Worm (Caenorhabditis elegans) whole organism, L2 larva: Measurements from ENCODE around the gene T04G9.4.

Source experiments
- C34F6.9 ChIP-seq: fragments of 150-350 bp; optimal IDR thresholded peaks from 2 replicates; lab custom pipeline; 2014; ENCODE audit warnings: missing biosample characterization, missing genetic modification characterization
- F13H6.1 ChIP-seq: sonication (generic microtip); optimal IDR thresholded peaks from 2 replicates; lab custom pipeline; 2016; ENCODE audit warnings: missing genetic modification characterization, missing compliant biosample characterization
- R02D3.7 ChIP-seq: fragments of 150-350 bp; optimal IDR thresholded peaks from 2 replicates; lab custom pipeline; 2014; ENCODE audit warnings: missing biosample characterization, missing genetic modification characterization
- Y55F3AM.14 ChIP-seq: fragments of 200-800 bp; sonication (Bioruptor generic); optimal IDR thresholded peaks from 2 replicates; lab custom pipeline; 2018; ENCODE audit warnings: mild to moderate bottlenecking, missing genetic modification characterization, missing compliant biosample characterization
- ZK546.5 ChIP-seq: sonication (generic microtip); optimal IDR thresholded peaks from 2 replicates; lab custom pipeline; 2017; ENCODE audit warnings: missing biosample characterization, missing genetic modification characterization
- alr-1 ChIP-seq: fragments of 150-350 bp; optimal IDR thresholded peaks from 2 replicates; lab custom pipeline; 2014; ENCODE audit warnings: missing biosample characterization, missing genetic modification characterization
- aly-2 ChIP-seq: fragments of 150-350 bp; optimal IDR thresholded peaks from 2 replicates; lab custom pipeline; 2014; ENCODE audit warnings: missing biosample characterization, missing genetic modification characterization
- ama-1 ChIP-seq: fragments of 150-350 bp; optimal IDR thresholded peaks from 2 replicates; lab custom pipeline; 2018; ENCODE audit warnings: inconsistent platforms
- blmp-1 ChIP-seq: sonication (generic microtip); optimal IDR thresholded peaks from 2 replicates; lab custom pipeline; 2017; ENCODE audit warnings: missing genetic modification characterization, mild to moderate bottlenecking, missing compliant biosample characterization, antibody characterized with exemption, moderate library complexity; ENCODE audit not compliant: insufficient read depth
- ceh-16 ChIP-seq: fragments of 150-350 bp; optimal IDR thresholded peaks from 2 replicates; lab custom pipeline; 2014; ENCODE audit warnings: missing biosample characterization, missing genetic modification characterization
- ceh-82 ChIP-seq: fragments of 150-350 bp; optimal IDR thresholded peaks from 2 replicates; lab custom pipeline; 2014; ENCODE audit warnings: missing biosample characterization, missing genetic modification characterization
- crh-2 ChIP-seq: sonication (generic microtip); optimal IDR thresholded peaks from 2 replicates; lab custom pipeline; 2017; ENCODE audit warnings: missing biosample characterization, missing genetic modification characterization
- dmd-4 ChIP-seq: sonication (generic microtip); optimal IDR thresholded peaks from 2 replicates; lab custom pipeline; 2017; ENCODE audit warnings: missing biosample characterization, missing genetic modification characterization
- egl-27 ChIP-seq: sonication (generic microtip); optimal IDR thresholded peaks from 3 replicates; lab custom pipeline; 2017; ENCODE audit warnings: missing biosample characterization, missing genetic modification reagents, missing genetic modification characterization
- elt-1 ChIP-seq: fragments of 150-350 bp; optimal IDR thresholded peaks from 2 replicates; lab custom pipeline; 2014; ENCODE audit warnings: missing biosample characterization, missing genetic modification characterization
- elt-3 ChIP-seq: sonication (generic microtip); optimal IDR thresholded peaks from 2 replicates; lab custom pipeline; 2017; ENCODE audit warnings: missing biosample characterization, missing genetic modification characterization
- fos-1 ChIP-seq: fragments of 150-350 bp; optimal IDR thresholded peaks from 2 replicates; lab custom pipeline; 2014; ENCODE audit warnings: missing biosample characterization, missing genetic modification characterization
- gmeb-1 ChIP-seq: fragments of 150-350 bp; optimal IDR thresholded peaks from 2 replicates; lab custom pipeline; 2014; ENCODE audit warnings: missing biosample characterization, missing genetic modification characterization
- lin-11 ChIP-seq: fragments of 150-350 bp; sonication (generic microtip); optimal IDR thresholded peaks from 2 replicates; lab custom pipeline; 2014; ENCODE audit warnings: missing biosample characterization, missing genetic modification characterization, inconsistent platforms, mixed read lengths
- lin-13 ChIP-seq: fragments of 150-350 bp; optimal IDR thresholded peaks from 2 replicates; lab custom pipeline; 2014; ENCODE audit warnings: missing biosample characterization, missing genetic modification reagents, missing genetic modification characterization
- lin-39 ChIP-seq: fragments of 150-350 bp; optimal IDR thresholded peaks from 2 replicates; lab custom pipeline; 2014; ENCODE audit warnings: missing biosample characterization, missing genetic modification reagents, missing genetic modification characterization
- lsy-2 ChIP-seq, 2 experiments: fragments of 150-350 bp in 1 of 2; sonication (generic microtip) in 1 of 2; optimal IDR thresholded peaks; 2 replicates each; lab custom pipeline; 2014 to 2017; ENCODE audit warnings: missing biosample characterization in 2 of 2, missing genetic modification characterization in 2 of 2
- mab-5 ChIP-seq: fragments of 150-350 bp; optimal IDR thresholded peaks from 2 replicates; lab custom pipeline; 2014; ENCODE audit warnings: missing biosample characterization, missing genetic modification characterization
- mbf-1 ChIP-seq: sonication (generic microtip); optimal IDR thresholded peaks from 2 replicates; lab custom pipeline; 2017; ENCODE audit warnings: missing biosample characterization, missing genetic modification characterization
- mdl-1 ChIP-seq, 2 experiments: fragments of 150-350 bp in 1 of 2; sonication (generic microtip) in 1 of 2; optimal IDR thresholded peaks; 2 replicates each; lab custom pipeline; 2017; ENCODE audit warnings: missing biosample characterization in 2 of 2, missing genetic modification characterization in 2 of 2
- nhr-10 ChIP-seq: sonication (generic microtip); optimal IDR thresholded peaks from 2 replicates; lab custom pipeline; 2017; ENCODE audit warnings: missing biosample characterization, missing genetic modification characterization
- nhr-11 ChIP-seq: fragments of 150-350 bp; optimal IDR thresholded peaks from 2 replicates; lab custom pipeline; 2014; ENCODE audit warnings: missing biosample characterization, missing genetic modification characterization
- nhr-12 ChIP-seq: fragments of 150-350 bp; optimal IDR thresholded peaks from 2 replicates; lab custom pipeline; 2014; ENCODE audit warnings: missing biosample characterization, missing genetic modification characterization
- nhr-129 ChIP-seq: fragments of 150-350 bp; optimal IDR thresholded peaks from 2 replicates; lab custom pipeline; 2014; ENCODE audit warnings: missing biosample characterization, missing genetic modification characterization
- nhr-21 ChIP-seq: fragments of 150-350 bp; optimal IDR thresholded peaks from 2 replicates; lab custom pipeline; 2014; ENCODE audit warnings: missing biosample characterization, missing genetic modification characterization
- nhr-23 ChIP-seq: fragments of 150-350 bp; optimal IDR thresholded peaks from 2 replicates; lab custom pipeline; 2014; ENCODE audit warnings: missing biosample characterization, missing genetic modification reagents, missing genetic modification characterization
- nhr-237 ChIP-seq: fragments of 150-350 bp; optimal IDR thresholded peaks from 2 replicates; lab custom pipeline; 2014; ENCODE audit warnings: missing biosample characterization, missing genetic modification characterization
- nhr-25 ChIP-seq: fragments of 150-350 bp; sonication (generic microtip); optimal IDR thresholded peaks from 3 replicates; lab custom pipeline; 2014; ENCODE audit warnings: missing biosample characterization, missing genetic modification characterization
- nhr-6 ChIP-seq: fragments of 150-350 bp; optimal IDR thresholded peaks from 2 replicates; lab custom pipeline; 2014; ENCODE audit warnings: missing biosample characterization, missing genetic modification characterization
- nhr-77 ChIP-seq: fragments of 150-350 bp; optimal IDR thresholded peaks from 2 replicates; lab custom pipeline; 2014; ENCODE audit warnings: missing biosample characterization, missing genetic modification characterization
- peb-1 ChIP-seq: fragments of 150-350 bp; optimal IDR thresholded peaks from 2 replicates; lab custom pipeline; 2014; ENCODE audit warnings: missing biosample characterization, missing genetic modification characterization
- sem-4 ChIP-seq: fragments of 150-350 bp; optimal IDR thresholded peaks from 2 replicates; lab custom pipeline; 2014; ENCODE audit warnings: missing biosample characterization, missing genetic modification reagents, missing genetic modification characterization
- skn-1 ChIP-seq: sonication (generic microtip); optimal IDR thresholded peaks from 2 replicates; lab custom pipeline; 2017; ENCODE audit warnings: missing biosample characterization, missing genetic modification characterization
- sma-3 ChIP-seq: sonication (generic microtip); optimal IDR thresholded peaks from 2 replicates; lab custom pipeline; 2016; ENCODE audit warnings: missing genetic modification reagents, missing genetic modification characterization, missing compliant biosample characterization
- sma-9 ChIP-seq, 2 experiments: fragments of 150-350 bp in 1 of 2; sonication (generic microtip) in 1 of 2; optimal IDR thresholded peaks; 2 replicates each; lab custom pipeline; 2014 to 2016; ENCODE audit warnings: missing genetic modification characterization in 2 of 2, mild to moderate bottlenecking in 1 of 2, missing biosample characterization in 1 of 2, missing compliant biosample characterization in 1 of 2, missing genetic modification reagents in 1 of 2, moderate library complexity in 1 of 2
- snpc-4 ChIP-seq: fragments of 150-350 bp; optimal IDR thresholded peaks from 2 replicates; lab custom pipeline; 2014; ENCODE audit warnings: missing biosample characterization, missing genetic modification characterization
- unc-39 ChIP-seq: fragments of 150-350 bp; optimal IDR thresholded peaks from 2 replicates; lab custom pipeline; 2014; ENCODE audit warnings: missing biosample characterization, missing genetic modification characterization
- unc-55 ChIP-seq: fragments of 150-350 bp; sonication (generic microtip); optimal IDR thresholded peaks from 3 replicates; lab custom pipeline; 2014; ENCODE audit warnings: missing biosample characterization, missing genetic modification reagents, missing genetic modification characterization
- unc-62 ChIP-seq: fragments of 150-350 bp; optimal IDR thresholded peaks from 2 replicates; lab custom pipeline; 2014; ENCODE audit warnings: missing biosample characterization, missing genetic modification reagents, missing genetic modification characterization
- zag-1 ChIP-seq: fragments of 150-350 bp; optimal IDR thresholded peaks from 2 replicates; lab custom pipeline; 2014; ENCODE audit warnings: missing biosample characterization, missing genetic modification characterization
- ztf-1 ChIP-seq: fragments of 200-800 bp; sonication (Bioruptor generic); conservative IDR thresholded peaks from 2 replicates; pipeline ENCODE4 v1.3.6; 2022; ENCODE audit warnings: missing genetic modification characterization, missing compliant biosample characterization
- ztf-11 ChIP-seq: sonication (generic microtip); optimal IDR thresholded peaks from 2 replicates; lab custom pipeline; 2017; ENCODE audit warnings: missing biosample characterization, missing genetic modification characterization
- ztf-4 ChIP-seq: fragments of 150-350 bp; optimal IDR thresholded peaks from 2 replicates; lab custom pipeline; 2014; ENCODE audit warnings: missing biosample characterization, missing genetic modification characterization

The T04G9.4 gene

DNA sequence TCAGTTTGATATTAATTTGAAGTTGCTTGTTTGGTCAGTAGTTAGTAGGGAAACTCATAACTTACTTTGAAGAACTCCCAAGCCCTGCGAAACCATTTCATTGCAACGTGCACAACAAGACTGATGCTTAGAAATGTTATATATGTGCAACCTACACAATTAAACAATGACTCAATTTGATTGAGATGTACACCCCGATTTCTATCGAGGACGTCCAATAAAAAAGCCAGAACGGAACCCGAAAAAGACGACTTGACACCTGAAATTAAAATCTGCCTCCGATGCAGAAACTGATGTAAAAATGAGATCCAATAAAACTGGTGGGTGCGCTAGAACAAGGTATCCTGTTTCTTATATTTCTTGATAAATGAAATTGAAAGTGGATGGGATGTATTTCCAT is 12.6 kb downstream of the T04G9.4 start, which contains the start of gene T04G9.6:
TSS of gene T04G9.6 (minus strand) at position 101 of the 400 bp plus-strand sequence.
- no peak for TF ChIP-seq lsy-2 (tag; optimal IDR thresholded peaks at IDR 0.05; lab: Kevin White, UChicago)
- TF ChIP-seq lin-13 (GFP tag; lab: Kevin White, UChicago) = no peak
- no peak for TF ChIP-seq nhr-11
- TF ChIP-seq aly-2 (tag; lab: Kevin White, UChicago) = no peak
- TF ChIP-seq sma-9 (GFP tag; optimal IDR thresholded peaks at IDR 0.05; lab: Kevin White, UChicago) = no peak
- TF ChIP-seq sma-9 (tag; optimal IDR thresholded peaks at IDR 0.05; lab: Kevin White, UChicago) = no peak
- no peak for TF ChIP-seq nhr-129 (tag; lab: Kevin White, UChicago)
- TF ChIP-seq unc-39 = no peak
- TF ChIP-seq peb-1 = no peak
- no peak for TF ChIP-seq nhr-25
- no peak for TF ChIP-seq fos-1

DNA sequence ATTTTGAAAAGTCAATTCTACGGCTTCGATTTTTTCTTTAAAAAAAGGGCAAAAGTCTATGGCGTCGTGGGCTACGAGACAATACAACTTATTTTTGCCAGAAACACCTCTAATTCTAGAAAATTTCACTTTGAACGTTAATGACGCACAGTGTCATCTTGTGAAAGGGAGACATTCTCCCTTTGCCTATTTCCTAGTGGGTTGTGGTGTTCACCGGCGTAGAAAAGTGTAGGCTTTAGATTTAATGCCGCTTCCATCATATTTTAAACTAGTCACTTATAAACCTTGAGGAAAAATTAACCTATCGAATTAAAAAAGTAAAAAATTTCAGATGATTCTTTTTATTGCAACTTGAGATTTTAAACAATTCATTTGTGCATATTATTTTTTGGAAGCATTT is 13.1 kb downstream of the T04G9.4 start:
- TF ChIP-seq elt-1 (tag; lab: Kevin White, UChicago) = no peak
- TF ChIP-seq mbf-1 (tag; lab: Kevin White, UChicago) = no peak
- TF ChIP-seq nhr-6 (tag; lab: Kevin White, UChicago) = no peak
- TF ChIP-seq lin-39 (tag; lab: Kevin White, UChicago) = no peak
- TF ChIP-seq ama-1 (lab: Kevin White, UChicago) = no peak
- TF ChIP-seq nhr-11 = no peak
- TF ChIP-seq egl-27 (tag; lab: Kevin White, UChicago) = no peak
- TF ChIP-seq ztf-4 = no peak
- no peak for TF ChIP-seq gmeb-1 (tag; lab: Kevin White, UChicago)
- no peak for TF ChIP-seq nhr-129 (tag; lab: Kevin White, UChicago)
- TF ChIP-seq aly-2 (tag; lab: Kevin White, UChicago) = no peak
- TF ChIP-seq mdl-1 (tag; optimal IDR thresholded peaks at IDR 0.05; lab: Kevin White, UChicago) = no peak
- no peak for TF ChIP-seq skn-1 (tag; lab: Kevin White, UChicago)
- no peak for TF ChIP-seq ceh-82 (tag; lab: Kevin White, UChicago)
- TF ChIP-seq sma-9 (GFP tag; optimal IDR thresholded peaks at IDR 0.05; lab: Kevin White, UChicago) = no peak
- TF ChIP-seq sma-9 (tag; optimal IDR thresholded peaks at IDR 0.05; lab: Kevin White, UChicago) = no peak
- TF ChIP-seq unc-55 (GFP tag; lab: Kevin White, UChicago) = no peak
- no peak for TF ChIP-seq lin-11 (tag; lab: Kevin White, UChicago)
- peak in 1 of 2 experiments; percentile 26 for TF ChIP-seq lsy-2 (tag; optimal IDR thresholded peaks at IDR 0.05; lab: Kevin White, UChicago)
- TF ChIP-seq nhr-10 (tag; lab: Kevin White, UChicago) = no peak
- TF ChIP-seq nhr-25 = no peak
- TF ChIP-seq Y55F3AM.14 (GFP tag; lab: Kevin White, UChicago) = no peak
- TF ChIP-seq crh-2 (tag; lab: Kevin White, UChicago) = peak; percentile 33
- no peak for TF ChIP-seq fos-1
- no peak for TF ChIP-seq nhr-23 (tag; lab: Kevin White, UChicago)
- TF ChIP-seq dmd-4 (tag; lab: Kevin White, UChicago) = peak; percentile 3
- no peak for TF ChIP-seq elt-3 (tag; lab: Kevin White, UChicago)
- no peak for TF ChIP-seq C34F6.9 (tag; lab: Kevin White, UChicago)
- TF ChIP-seq peb-1 = no peak
- no peak for TF ChIP-seq unc-62
- TF ChIP-seq R02D3.7 (tag; lab: Kevin White, UChicago) = no peak
- TF ChIP-seq sma-3 = peak; percentile 31
- TF ChIP-seq ztf-1 = no peak
- no peak for TF ChIP-seq zag-1 (tag; lab: Kevin White, UChicago)
- no peak for TF ChIP-seq alr-1
- no peak for TF ChIP-seq lin-13 (GFP tag; lab: Kevin White, UChicago)
- TF ChIP-seq ZK546.5 = no peak
- TF ChIP-seq nhr-237 (tag; lab: Kevin White, UChicago) = no peak
- no peak for TF ChIP-seq ztf-11 (tag; lab: Kevin White, UChicago)
- TF ChIP-seq F13H6.1 (tag; lab: Kevin White, UChicago) = peak; percentile 11
- TF ChIP-seq nhr-12 (tag; lab: Kevin White, UChicago) = no peak
- no peak for TF ChIP-seq ceh-16 (tag; lab: Kevin White, UChicago)
- peak; percentile 24 for TF ChIP-seq nhr-21 (tag; lab: Kevin White, UChicago)
- no peak for TF ChIP-seq mab-5 (tag; lab: Kevin White, UChicago)
- TF ChIP-seq blmp-1 = no peak
- no peak for TF ChIP-seq sem-4 (tag; lab: Kevin White, UChicago)
- no peak for TF ChIP-seq snpc-4 (tag; lab: Kevin White, UChicago)
- no peak for TF ChIP-seq unc-39
- TF ChIP-seq nhr-77 (tag; lab: Kevin White, UChicago) = no peak
